Fruit fly (Drosophila melanogaster): Measurements from ENCODE around the gene eEF1delta.

Gene eEF1delta

DNA sequence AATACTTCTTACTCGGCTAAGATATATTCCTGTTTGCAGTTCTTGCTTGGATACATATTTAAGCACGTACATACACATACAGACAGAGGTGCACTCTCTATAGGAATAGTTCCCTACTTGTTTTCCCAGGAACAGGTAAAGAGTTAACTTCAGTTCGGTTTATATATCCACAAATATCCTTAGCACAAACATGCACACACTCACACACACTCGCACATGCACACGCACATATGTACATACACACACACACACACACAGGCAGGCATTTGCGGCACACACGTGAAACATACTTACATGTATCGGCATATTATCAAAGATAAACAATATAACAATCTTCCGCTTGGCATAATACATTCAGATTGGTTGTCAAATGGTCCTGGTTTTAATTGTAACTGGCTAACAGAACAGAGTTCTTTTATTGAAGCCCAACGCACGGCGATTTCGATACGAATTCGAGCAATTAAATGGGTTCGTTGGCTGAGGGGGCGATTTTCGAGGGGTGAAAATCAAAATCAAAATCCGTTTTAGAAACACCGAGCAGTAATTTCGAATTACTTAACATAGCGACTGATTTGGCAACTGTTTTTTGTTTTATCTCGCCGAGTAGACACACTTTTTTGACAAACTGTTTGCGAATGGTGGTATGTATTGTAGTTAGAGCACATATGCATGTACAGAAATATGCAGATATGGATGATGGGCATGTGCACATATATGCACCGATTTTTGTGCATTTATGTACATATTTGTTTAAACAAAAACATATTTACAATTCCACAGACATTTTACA, 27.8 kb downstream of the eEF1delta start:
- no peak for TF ChIP-seq Rel (GFP tag; optimal IDR thresholded peaks at IDR 0.05)
- no peak for TF ChIP-seq Rel (tag; optimal IDR thresholded peaks at IDR 0.05)
- peak; percentile 52 for TF ChIP-seq N (GFP tag; optimal IDR thresholded peaks at IDR 0.05)
- no peak for TF ChIP-seq CG32264 (GFP tag; optimal IDR thresholded peaks at IDR 0.05)
- TF ChIP-seq Dfd (GFP tag; optimal IDR thresholded peaks at IDR 0.05) = peak; percentile 93
- TF ChIP-seq tai (GFP tag; optimal IDR thresholded peaks at IDR 0.05) = no peak
- TF ChIP-seq Hnf4 (GFP tag; optimal IDR thresholded peaks at IDR 0.05) = no peak
- TF ChIP-seq pan (optimal IDR thresholded peaks at IDR 0.05) = no peak
- no peak for TF ChIP-seq psq (GFP tag; optimal IDR thresholded peaks at IDR 0.05)
- TF ChIP-seq ey (GFP tag; optimal IDR thresholded peaks at IDR 0.05) = peak; percentile 9
- TF ChIP-seq CrebA (GFP tag; optimal IDR thresholded peaks at IDR 0.05; ENCODE audit: borderline replicate concordance) = no peak

DNA sequence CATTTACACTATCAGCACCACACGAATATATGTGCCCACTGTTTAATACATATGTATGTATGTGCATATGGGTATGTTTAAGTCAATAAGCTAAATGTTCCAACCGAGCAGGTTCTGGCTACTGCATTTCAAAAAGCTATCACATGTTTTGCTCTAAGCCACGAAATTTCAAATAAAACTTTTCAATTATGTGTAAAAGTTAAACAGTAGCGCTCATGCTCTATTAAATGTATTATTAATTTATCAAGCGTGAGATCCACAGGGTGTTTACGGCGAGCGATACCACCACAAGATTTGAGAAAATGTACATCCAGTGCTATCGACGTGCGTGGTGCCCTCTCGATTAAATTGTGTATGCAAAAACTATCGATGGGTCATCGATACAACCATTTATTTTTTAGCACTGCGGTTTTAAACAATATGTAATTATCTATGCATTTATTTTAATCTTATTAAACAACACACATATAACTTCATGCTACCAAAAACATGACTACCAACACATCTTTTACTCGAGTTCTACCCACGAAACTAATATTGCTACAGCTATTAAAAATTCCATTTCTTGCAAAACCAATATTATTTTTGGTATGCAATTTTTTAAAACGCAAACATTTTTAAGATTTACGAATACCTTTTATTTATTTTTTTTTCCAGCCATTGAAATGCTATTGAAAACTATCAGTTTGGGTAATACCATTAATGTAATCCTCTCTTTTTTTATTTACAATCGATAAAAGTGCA, 28.6 kb downstream of the eEF1delta start, which contains the start of gene Pten:
Gene Pten, minus strand, starts transcription at position 300 of the 744 bp plus-strand sequence.
- TF ChIP-seq sv (GFP tag; optimal IDR thresholded peaks at IDR 0.05) (peak; percentile 59), Hr78 (GFP tag; optimal IDR thresholded peaks at IDR 0.05) (no peak), Myc (optimal IDR thresholded peaks at IDR 0.05) (no peak), jim (GFP tag; optimal IDR thresholded peaks at IDR 0.05) (no peak), br (GFP tag; optimal IDR thresholded peaks at IDR 0.05) (no peak), CrebA (GFP tag; optimal IDR thresholded peaks at IDR 0.05; ENCODE audit: borderline replicate concordance) (no peak), ey (GFP tag; optimal IDR thresholded peaks at IDR 0.05) (peak; percentile 30), Vsx2 (GFP tag; optimal IDR thresholded peaks at IDR 0.05; ENCODE audit: partially characterized antibody) (peak; percentile 99), rgr (GFP tag; optimal IDR thresholded peaks at IDR 0.05) (no peak), N (GFP tag; optimal IDR thresholded peaks at IDR 0.05) (no peak), CG9705 (GFP tag; optimal IDR thresholded peaks at IDR 0.05) (peak; percentile 24), Hnf4 (GFP tag; optimal IDR thresholded peaks at IDR 0.05) (no peak), fru (GFP tag; optimal IDR thresholded peaks at IDR 0.05) (no peak), woc (GFP tag; optimal IDR thresholded peaks at IDR 0.05) (peak; percentile 53), dsf (GFP tag; optimal IDR thresholded peaks at IDR 0.05; ENCODE audit: borderline replicate concordance) (peak; percentile 2), dl (GFP tag; optimal IDR thresholded peaks at IDR 0.05; ENCODE audit: insufficient read depth in 1 of 2, partially characterized antibody in 2 of 2) (peak; percentile 59 to 88), Hr83 (GFP tag; optimal IDR thresholded peaks at IDR 0.05; ENCODE audit: poor library complexity, severe bottlenecking) (peak; percentile 65), h (GFP tag; optimal IDR thresholded peaks at IDR 0.05) (no peak), HLH106 (tag; optimal IDR thresholded peaks at IDR 0.05) (no peak), Dfd (GFP tag; optimal IDR thresholded peaks at IDR 0.05) (no peak), Jra (GFP tag; optimal IDR thresholded peaks at IDR 0.05) (peak; percentile 41), brk (GFP tag; optimal IDR thresholded peaks at IDR 0.05) (peak; percentile 16), Mio (GFP tag; optimal IDR thresholded peaks at IDR 0.05) (no peak), foxo (GFP tag; optimal IDR thresholded peaks at IDR 0.05) (no peak), usp (GFP tag; optimal IDR thresholded peaks at IDR 0.05) (no peak), OdsH (GFP tag; optimal IDR thresholded peaks at IDR 0.05) (no peak), CG32264 (GFP tag; optimal IDR thresholded peaks at IDR 0.05) (no peak), pan (optimal IDR thresholded peaks at IDR 0.05) (no peak), psq (GFP tag; optimal IDR thresholded peaks at IDR 0.05) (peak; percentile 36), Dif (GFP tag; optimal IDR thresholded peaks at IDR 0.05; ENCODE audit: partially characterized antibody) (peak; percentile 99), Rel (GFP tag; optimal IDR thresholded peaks at IDR 0.05) (no peak), Rel (tag; optimal IDR thresholded peaks at IDR 0.05) (no peak), tai (GFP tag; optimal IDR thresholded peaks at IDR 0.05) (no peak), Abd-B (GFP tag; optimal IDR thresholded peaks at IDR 0.05) (no peak), lola (GFP tag; optimal IDR thresholded peaks at IDR 0.05) (no peak), dmrt93B (GFP tag; optimal IDR thresholded peaks at IDR 0.05) (no peak), GATAd (GFP tag; optimal IDR thresholded peaks at IDR 0.05) (no peak), sage (GFP tag; optimal IDR thresholded peaks at IDR 0.05) (no peak), Sp1 (GFP tag; optimal IDR thresholded peaks at IDR 0.05) (no peak)

Measured in whole organism, wandering third instar larva.